Worm (Caenorhabditis elegans) whole organism, L3 larva: Measurements from ENCODE around the gene clec-148.

ENCODE experiments used
- R02D3.7 ChIP-seq: fragments of 150-350 bp; optimal IDR thresholded peaks from 2 replicates; lab custom pipeline; 2014; ENCODE audit warnings: missing biosample characterization, missing genetic modification characterization
- ZK546.5 ChIP-seq: sonication (generic microtip); optimal IDR thresholded peaks from 2 replicates; lab custom pipeline; 2017; ENCODE audit warnings: missing biosample characterization, missing genetic modification characterization
- aly-2 ChIP-seq: fragments of 150-350 bp; optimal IDR thresholded peaks from 2 replicates; lab custom pipeline; 2014; ENCODE audit warnings: missing biosample characterization, missing genetic modification characterization
- ama-1 ChIP-seq: fragments of 150-350 bp; optimal IDR thresholded peaks from 2 replicates; lab custom pipeline; 2018
- ceh-16 ChIP-seq: sonication (generic microtip); optimal IDR thresholded peaks from 2 replicates; lab custom pipeline; 2017; ENCODE audit warnings: missing biosample characterization, missing genetic modification characterization
- ceh-28 ChIP-seq: fragments of 150-350 bp; optimal IDR thresholded peaks from 2 replicates; lab custom pipeline; 2014; ENCODE audit warnings: missing biosample characterization, missing genetic modification reagents, missing genetic modification characterization
- ceh-82 ChIP-seq: fragments of 150-350 bp; optimal IDR thresholded peaks from 2 replicates; lab custom pipeline; 2014; ENCODE audit warnings: missing biosample characterization, missing genetic modification characterization
- ceh-9 ChIP-seq: sonication (generic microtip); optimal IDR thresholded peaks from 2 replicates; lab custom pipeline; 2018; ENCODE audit warnings: missing biosample characterization, missing genetic modification characterization
- daf-12 ChIP-seq: fragments of 150-350 bp; optimal IDR thresholded peaks from 2 replicates; lab custom pipeline; 2014; ENCODE audit warnings: missing biosample characterization, missing genetic modification reagents, missing genetic modification characterization
- egl-27 ChIP-seq: sonication (generic microtip); optimal IDR thresholded peaks from 4 replicates; lab custom pipeline; 2017; ENCODE audit warnings: missing biosample characterization, missing genetic modification reagents, missing genetic modification characterization
- egl-5 ChIP-seq: fragments of 150-350 bp; optimal IDR thresholded peaks from 2 replicates; lab custom pipeline; 2017; ENCODE audit warnings: missing biosample characterization, missing genetic modification reagents, missing genetic modification characterization, inconsistent platforms
- elt-1 ChIP-seq: fragments of 150-350 bp; optimal IDR thresholded peaks from 2 replicates; lab custom pipeline; 2014; ENCODE audit warnings: missing biosample characterization, missing genetic modification characterization
- elt-2 ChIP-seq: sonication (generic microtip); optimal IDR thresholded peaks from 2 replicates; lab custom pipeline; 2016; ENCODE audit warnings: missing genetic modification reagents, mild to moderate bottlenecking, missing genetic modification characterization, missing compliant biosample characterization
- elt-3 ChIP-seq, 3 experiments: fragments of 150-350 bp in 1 of 3; sonication (generic microtip) in 2 of 3; optimal IDR thresholded peaks; 2 replicates in 2 of 3; 4 replicates in 1 of 3; lab custom pipeline; 2014 to 2017; ENCODE audit warnings: missing biosample characterization in 3 of 3, missing genetic modification characterization in 3 of 3
- fkh-10 ChIP-seq: sonication (generic microtip); optimal IDR thresholded peaks from 2 replicates; lab custom pipeline; 2017; ENCODE audit warnings: missing biosample characterization, missing genetic modification reagents, missing genetic modification characterization
- fkh-2 ChIP-seq: fragments of 150-350 bp; optimal IDR thresholded peaks from 2 replicates; lab custom pipeline; 2014; ENCODE audit warnings: missing biosample characterization, missing genetic modification reagents, missing genetic modification characterization
- hmg-11 ChIP-seq: sonication (generic microtip); optimal IDR thresholded peaks from 2 replicates; lab custom pipeline; 2016; ENCODE audit warnings: missing genetic modification characterization, missing compliant biosample characterization
- lin-39 ChIP-seq: fragments of 150-350 bp; optimal IDR thresholded peaks from 2 replicates; lab custom pipeline; 2018; ENCODE audit warnings: missing biosample characterization, missing genetic modification reagents, missing genetic modification characterization
- lsy-12 ChIP-seq: sonication (generic microtip); optimal IDR thresholded peaks from 2 replicates; lab custom pipeline; 2016; ENCODE audit warnings: mild to moderate bottlenecking, missing genetic modification characterization, missing compliant biosample characterization
- mdl-1 ChIP-seq: fragments of 150-350 bp; optimal IDR thresholded peaks from 2 replicates; lab custom pipeline; 2014; ENCODE audit warnings: missing biosample characterization, missing genetic modification characterization
- mml-1 ChIP-seq: fragments of 150-350 bp; sonication (generic microtip); optimal IDR thresholded peaks from 3 replicates; lab custom pipeline; 2014; ENCODE audit warnings: missing biosample characterization, missing genetic modification characterization
- nfya-1 ChIP-seq: sonication (generic microtip); optimal IDR thresholded peaks from 2 replicates; lab custom pipeline; 2017; ENCODE audit warnings: missing genetic modification characterization, mild to moderate bottlenecking, missing compliant biosample characterization, antibody characterized with exemption, moderate library complexity; ENCODE audit not compliant: insufficient read depth
- nhr-11 ChIP-seq: fragments of 150-350 bp; optimal IDR thresholded peaks from 2 replicates; lab custom pipeline; 2014; ENCODE audit warnings: missing biosample characterization, missing genetic modification characterization
- nhr-23 ChIP-seq: fragments of 150-350 bp; optimal IDR thresholded peaks from 2 replicates; lab custom pipeline; 2014; ENCODE audit warnings: missing biosample characterization, missing genetic modification reagents, missing genetic modification characterization
- nhr-25 ChIP-seq: sonication (generic microtip); optimal IDR thresholded peaks from 2 replicates; lab custom pipeline; 2017; ENCODE audit warnings: missing biosample characterization, missing genetic modification characterization
- nhr-28 ChIP-seq: fragments of 150-350 bp; optimal IDR thresholded peaks from 2 replicates; lab custom pipeline; 2014; ENCODE audit warnings: missing biosample characterization, missing genetic modification characterization
- nhr-43 ChIP-seq: sonication (generic microtip); optimal IDR thresholded peaks from 2 replicates; lab custom pipeline; 2016; ENCODE audit warnings: mild to moderate bottlenecking, missing genetic modification characterization, missing compliant biosample characterization; ENCODE audit not compliant: poor library complexity, severe bottlenecking
- nhr-67 ChIP-seq: fragments of 150-350 bp; optimal IDR thresholded peaks from 2 replicates; lab custom pipeline; 2014; ENCODE audit warnings: missing biosample characterization, missing genetic modification characterization
- nhr-76 ChIP-seq: fragments of 150-350 bp; sonication (generic microtip); optimal IDR thresholded peaks from 5 replicates; lab custom pipeline; 2014; ENCODE audit warnings: missing biosample characterization, missing genetic modification characterization
- nhr-77 ChIP-seq: fragments of 150-350 bp; optimal IDR thresholded peaks from 2 replicates; lab custom pipeline; 2014; ENCODE audit warnings: missing biosample characterization, missing genetic modification characterization
- pha-4 ChIP-seq: fragments of 150-350 bp; optimal IDR thresholded peaks from 2 replicates; lab custom pipeline; 2014; ENCODE audit warnings: missing biosample characterization, missing genetic modification reagents, missing genetic modification characterization
- snpc-4 ChIP-seq: fragments of 150-350 bp; optimal IDR thresholded peaks from 2 replicates; lab custom pipeline; 2014; ENCODE audit warnings: missing biosample characterization, missing genetic modification characterization
- tbx-2 ChIP-seq: sonication (generic microtip); optimal IDR thresholded peaks from 2 replicates; lab custom pipeline; 2016; ENCODE audit warnings: mild to moderate bottlenecking, missing genetic modification characterization, missing compliant biosample characterization
- unc-39 ChIP-seq: sonication (generic microtip); optimal IDR thresholded peaks from 4 replicates; lab custom pipeline; 2017; ENCODE audit warnings: missing biosample characterization, missing genetic modification characterization
- unc-62 ChIP-seq: fragments of 150-350 bp; sonication (generic microtip); optimal IDR thresholded peaks from 4 replicates; lab custom pipeline; 2014; ENCODE audit warnings: missing biosample characterization, missing genetic modification reagents, missing genetic modification characterization
- zag-1 ChIP-seq: fragments of 150-350 bp; optimal IDR thresholded peaks from 2 replicates; lab custom pipeline; 2014; ENCODE audit warnings: missing biosample characterization, missing genetic modification characterization
- ztf-11 ChIP-seq: fragments of 150-350 bp; optimal IDR thresholded peaks from 2 replicates; lab custom pipeline; 2014; ENCODE audit warnings: missing biosample characterization, missing genetic modification characterization

clec-148 gene

DNA sequence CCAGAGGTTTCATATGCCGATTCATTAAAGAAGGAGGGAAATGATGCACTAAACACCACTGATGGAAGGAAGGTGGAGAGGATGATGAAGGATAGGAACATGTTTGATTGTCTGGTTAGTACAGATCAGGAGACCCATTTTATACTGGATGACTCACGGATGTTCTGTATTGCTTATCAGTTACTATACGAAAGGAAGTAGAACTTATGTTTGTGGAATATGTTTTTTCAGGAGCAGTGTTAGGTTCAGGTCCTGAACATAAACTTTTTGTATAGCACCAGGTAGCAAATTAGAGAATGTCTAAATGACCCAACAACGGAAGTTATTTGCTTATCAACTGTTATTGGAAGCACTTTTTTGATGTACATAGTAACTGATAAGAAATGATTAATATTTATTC, at the start of gene clec-148:
Gene clec-148, minus strand, starts transcription at position 101 of the 400 bp plus-strand sequence.
- TF ChIP-seq snpc-4 = no peak
- TF ChIP-seq zag-1 = no peak
- TF ChIP-seq hmg-11 (tag; lab: Kevin White, UChicago) = no peak
- TF ChIP-seq nhr-25 = no peak
- no peak for TF ChIP-seq ztf-11
- TF ChIP-seq daf-12 = no peak
- no peak for TF ChIP-seq elt-3 (tag; optimal IDR thresholded peaks at IDR 0.05; lab: Kevin White, UChicago)
- no peak for TF ChIP-seq nhr-23 (tag; lab: Kevin White, UChicago)
- no peak for TF ChIP-seq ceh-82 (tag; lab: Kevin White, UChicago)
- no peak for TF ChIP-seq nhr-11 (tag; lab: Kevin White, UChicago)
- TF ChIP-seq pha-4 = no peak
- TF ChIP-seq ceh-28 (tag; lab: Kevin White, UChicago) = no peak
- no peak for TF ChIP-seq elt-2 (tag; lab: Kevin White, UChicago)
- TF ChIP-seq lin-39 (tag; lab: Kevin White, UChicago) = no peak

DNA sequence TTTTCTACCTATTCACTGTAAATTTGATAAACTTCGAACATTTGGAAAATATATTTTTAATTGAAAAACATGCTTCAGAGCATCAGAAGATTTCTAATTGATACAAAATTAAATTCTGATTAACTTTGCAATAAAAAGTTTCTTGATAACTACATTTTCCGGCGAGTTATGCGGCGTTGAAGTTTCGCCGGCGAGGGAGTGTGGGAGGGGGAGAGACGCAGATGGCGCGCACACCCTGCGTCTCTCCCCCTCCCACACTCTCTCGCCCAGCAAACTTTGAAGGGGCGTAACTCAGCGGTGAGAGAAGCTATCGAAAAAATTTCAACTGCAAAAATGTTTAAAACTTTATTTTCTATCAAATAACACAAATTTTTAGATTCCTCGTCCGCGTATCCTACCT, 46.9 kb upstream of the clec-148 start:
- no peak for TF ChIP-seq nhr-23 (tag; lab: Kevin White, UChicago)
- TF ChIP-seq ceh-28 (tag; lab: Kevin White, UChicago) = no peak
- TF ChIP-seq lsy-12 (tag; lab: Kevin White, UChicago) = no peak
- no peak for TF ChIP-seq nhr-43 (tag; lab: Kevin White, UChicago)
- TF ChIP-seq elt-3 (tag; optimal IDR thresholded peaks at IDR 0.05; lab: Kevin White, UChicago) = no peak
- no peak for TF ChIP-seq mml-1 (tag; lab: Kevin White, UChicago)
- TF ChIP-seq ceh-16 (tag; lab: Kevin White, UChicago) = no peak

DNA sequence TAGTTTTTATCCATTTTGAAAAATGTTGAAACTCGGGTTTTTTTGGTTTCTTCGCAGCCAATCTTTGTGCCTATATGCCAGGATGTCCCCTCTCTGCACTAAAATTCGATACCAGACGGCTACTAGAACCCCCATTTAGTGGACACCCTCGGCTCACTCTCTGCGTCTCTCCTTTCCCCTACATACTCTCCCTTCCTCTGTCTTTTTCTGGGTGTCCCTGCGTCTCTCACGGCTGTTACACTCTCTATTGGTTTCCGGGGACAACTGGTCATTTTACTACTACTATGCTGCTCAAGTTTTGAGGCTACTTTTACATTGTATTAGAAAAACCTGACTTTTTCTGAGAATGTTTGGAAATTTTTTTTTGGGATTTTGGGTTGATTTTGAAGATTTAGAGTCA, 44.7 kb upstream of the clec-148 start:
- TF ChIP-seq nhr-11 (tag; lab: Kevin White, UChicago) (no peak), hmg-11 (tag; lab: Kevin White, UChicago) (peak; percentile 57), nfya-1 (tag; lab: Kevin White, UChicago) (peak; percentile 2)

DNA sequence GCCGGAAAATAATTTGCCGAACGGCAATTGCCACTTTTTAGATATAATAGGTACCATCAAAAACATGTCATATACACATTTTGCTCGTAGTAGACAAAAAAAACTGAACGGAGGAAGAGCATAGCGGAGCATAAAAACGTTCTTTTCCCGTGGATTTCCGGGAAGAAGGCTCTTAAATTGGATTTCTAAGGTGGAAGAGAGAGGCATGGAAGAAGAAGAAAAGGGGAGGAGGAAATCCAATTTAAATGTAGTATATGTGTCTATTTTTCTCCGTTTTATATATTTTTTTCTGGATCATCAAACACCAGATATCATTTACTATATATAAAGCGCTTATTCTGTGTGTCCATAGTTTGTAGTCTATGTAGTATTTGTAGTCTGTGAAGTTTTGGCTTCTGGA, 35.8 kb upstream of the clec-148 start:
- TF ChIP-seq nhr-23 (tag; lab: Kevin White, UChicago) (no peak), nhr-77 (tag; lab: Kevin White, UChicago) (no peak), mml-1 (tag; lab: Kevin White, UChicago) (no peak)

DNA sequence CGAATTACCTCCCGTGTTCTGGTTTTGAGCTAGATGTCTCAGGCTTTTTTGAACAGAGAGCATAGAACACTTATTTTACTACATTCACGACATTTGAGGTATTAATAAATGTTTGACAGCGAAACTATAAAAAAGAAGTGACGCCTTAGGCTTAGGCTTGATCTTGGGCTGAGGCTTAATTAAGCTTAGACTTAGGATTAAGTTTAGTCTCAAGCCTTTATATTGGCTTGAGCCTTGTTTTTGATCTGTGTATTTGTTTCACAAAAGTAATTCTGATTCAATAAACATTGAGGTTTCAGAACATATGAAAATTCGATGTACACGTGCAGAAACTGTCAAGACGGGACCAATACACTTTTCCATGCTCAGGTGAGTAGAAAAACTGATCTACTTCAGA, 34.1 kb upstream of the clec-148 start, which contains the start of gene klp-20:
Gene klp-20, plus strand, starts transcription at position 298 of the 397 bp plus-strand sequence.
- no peak for TF ChIP-seq nhr-25
- TF ChIP-seq fkh-10 = no peak
- no peak for TF ChIP-seq ceh-82 (tag; lab: Kevin White, UChicago)
- no peak for TF ChIP-seq mdl-1 (tag; lab: Kevin White, UChicago)
- TF ChIP-seq fkh-2 (tag; lab: Kevin White, UChicago) = no peak
- no peak for TF ChIP-seq elt-2 (tag; lab: Kevin White, UChicago)
- no peak for TF ChIP-seq elt-1
- TF ChIP-seq zag-1 = no peak
- no peak for TF ChIP-seq nhr-77 (tag; lab: Kevin White, UChicago)
- no peak for TF ChIP-seq nhr-28
- TF ChIP-seq tbx-2 (tag; lab: Kevin White, UChicago) = no peak
- no peak for TF ChIP-seq ceh-9
- TF ChIP-seq daf-12 = no peak
- TF ChIP-seq nfya-1 (tag; lab: Kevin White, UChicago) = no peak
- no peak for TF ChIP-seq ztf-11

DNA sequence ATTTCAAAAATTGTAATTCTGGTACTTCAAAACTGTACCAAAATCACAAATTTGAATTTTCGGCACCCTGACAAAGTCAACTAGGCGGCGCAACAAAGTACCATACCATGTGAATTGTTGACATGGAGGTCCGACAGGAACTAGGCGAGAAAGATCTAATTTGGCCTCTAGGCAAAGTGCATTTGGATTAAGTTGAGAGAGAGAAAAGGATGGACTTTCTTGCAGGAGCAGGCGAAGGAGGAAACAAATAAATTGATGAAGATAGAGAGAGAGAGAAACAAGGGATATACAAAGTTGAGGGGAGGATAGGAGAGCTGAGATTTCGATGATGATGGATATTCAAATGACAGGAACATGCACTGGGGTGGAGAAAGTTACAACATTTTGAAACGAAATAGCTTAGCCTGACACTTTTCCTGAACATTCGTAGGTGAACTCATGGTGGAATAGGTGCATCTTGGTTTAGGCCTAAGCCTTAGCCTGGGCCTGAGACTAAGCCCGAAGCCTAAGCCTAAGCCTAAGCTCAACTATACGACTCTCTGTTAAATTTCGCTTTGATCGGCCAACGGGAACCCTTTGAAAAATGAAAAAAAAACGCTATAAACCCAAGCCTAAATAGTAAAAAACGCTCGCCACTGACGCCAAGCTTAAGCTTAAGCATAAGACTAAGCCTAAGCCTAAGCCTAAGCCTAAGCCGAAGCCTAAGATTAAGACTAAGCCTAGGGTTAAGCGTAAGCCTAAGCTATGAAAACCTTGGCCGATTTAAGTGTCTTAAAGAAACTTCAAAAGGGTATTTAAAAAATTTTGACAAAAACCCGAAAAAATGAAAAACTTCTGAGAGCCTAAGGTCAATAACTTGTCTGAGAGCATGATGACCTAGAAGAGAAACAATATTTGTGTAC, 33.4 kb upstream of the clec-148 start:
- TF ChIP-seq ceh-82 (tag; lab: Kevin White, UChicago) (no peak), elt-3 (tag; optimal IDR thresholded peaks at IDR 0.05; lab: Kevin White, UChicago) (no peak), nhr-77 (tag; lab: Kevin White, UChicago) (no peak), unc-39 (tag; lab: Kevin White, UChicago) (no peak), egl-5 (tag; lab: Kevin White, UChicago) (no peak), unc-62 (GFP tag; lab: Kevin White, UChicago) (no peak), ceh-16 (tag; lab: Kevin White, UChicago) (no peak), ZK546.5 (tag; lab: Kevin White, UChicago) (no peak), zag-1 (no peak), pha-4 (no peak), hmg-11 (tag; lab: Kevin White, UChicago) (no peak), nhr-76 (tag; lab: Kevin White, UChicago) (no peak), lsy-12 (tag; lab: Kevin White, UChicago) (no peak), egl-27 (tag; lab: Kevin White, UChicago) (no peak), elt-1 (no peak), aly-2 (tag; lab: Kevin White, UChicago) (no peak), nhr-67 (tag; lab: Kevin White, UChicago) (no peak), ama-1 (lab: Kevin White, UChicago) (no peak), nfya-1 (tag; lab: Kevin White, UChicago) (no peak), R02D3.7 (no peak)
